Worm (Caenorhabditis elegans) whole organism, young adult: ENCODE results near the gene F49C12.6.

ENCODE experiments used
- F52B5.7 ChIP-seq: sonication (generic microtip); optimal IDR thresholded peaks from 2 replicates; lab custom pipeline; 2016; ENCODE audit warnings: mild to moderate bottlenecking, missing genetic modification characterization, missing compliant biosample characterization
- Y67H2A.10 ChIP-seq: fragments of 200-800 bp; sonication (Bioruptor generic); conservative IDR thresholded peaks from 2 replicates; pipeline ENCODE4 v1.3.6; 2022; ENCODE audit warnings: missing genetic modification reagents, missing genetic modification characterization, missing compliant biosample characterization
- lsy-27 ChIP-seq: sonication (generic microtip); optimal IDR thresholded peaks from 2 replicates; lab custom pipeline; 2017; ENCODE audit warnings: missing genetic modification characterization, mild to moderate bottlenecking, missing compliant biosample characterization, antibody characterized with exemption, missing genotype, borderline replicate concordance; ENCODE audit not compliant: insufficient read depth
- nfya-1 ChIP-seq: sonication (generic microtip); optimal IDR thresholded peaks from 2 replicates; lab custom pipeline; 2017; ENCODE audit warnings: antibody characterized with exemption, missing compliant biosample characterization, missing genetic modification characterization, borderline replicate concordance; ENCODE audit not compliant: insufficient read depth
- nfya-2 ChIP-seq: fragments of 200-800 bp; sonication (Bioruptor generic); IDR thresholded peaks from 2 replicates; pipeline ENCODE4 v1.3.6; 2022; ENCODE audit warnings: missing genetic modification reagents, missing genetic modification characterization, missing compliant biosample characterization
- nfyb-1 ChIP-seq: fragments of 200-800 bp; sonication (Bioruptor generic); IDR thresholded peaks from 2 replicates; pipeline ENCODE4 v1.3.6; 2022; ENCODE audit warnings: missing genetic modification reagents, missing genetic modification characterization, missing compliant biosample characterization
- snpc-1.1 ChIP-seq: sonication (generic microtip); optimal IDR thresholded peaks from 2 replicates; lab custom pipeline; 2017; ENCODE audit warnings: missing genetic modification characterization, mild to moderate bottlenecking, missing compliant biosample characterization, antibody characterized with exemption, moderate library complexity, missing genotype, missing genetic modification reagents; ENCODE audit not compliant: insufficient read depth
- snpc-3.4 ChIP-seq: sonication (generic microtip); optimal IDR thresholded peaks from 2 replicates; lab custom pipeline; 2017; ENCODE audit warnings: missing genetic modification characterization, mild to moderate bottlenecking, missing compliant biosample characterization, antibody characterized with exemption, moderate library complexity, missing genotype, missing genetic modification reagents
- snpc-4 ChIP-seq, 5 experiments: fragments of 150-350 bp in 1 of 5; sonication (generic microtip) in 4 of 5; optimal IDR thresholded peaks; 2 replicates each; lab custom pipeline; 2014 to 2018; ENCODE audit warnings: missing genetic modification characterization in 5 of 5, missing biosample characterization in 3 of 5, antibody characterized with exemption in 2 of 5, mild to moderate bottlenecking in 2 of 5, missing compliant biosample characterization in 2 of 5, missing genotype in 2 of 5, moderate library complexity in 2 of 5, missing genetic modification reagents in 1 of 5
- tbp1 ChIP-seq: fragments of 200-800 bp; sonication (Bioruptor generic); optimal IDR thresholded peaks from 2 replicates; lab custom pipeline; 2018; ENCODE audit warnings: mild to moderate bottlenecking, missing genetic modification characterization, missing compliant biosample characterization
- unc-130 ChIP-seq: sonication (generic microtip); optimal IDR thresholded peaks from 2 replicates; lab custom pipeline; 2016; ENCODE audit warnings: missing genetic modification reagents, missing genetic modification characterization, missing compliant biosample characterization
- ztf-25 ChIP-seq: fragments of 200-800 bp; sonication (Bioruptor generic); IDR thresholded peaks from 2 replicates; pipeline ENCODE4 v1.3.6; 2022; ENCODE audit warnings: missing genetic modification reagents, missing genetic modification characterization, missing compliant biosample characterization

DNA sequence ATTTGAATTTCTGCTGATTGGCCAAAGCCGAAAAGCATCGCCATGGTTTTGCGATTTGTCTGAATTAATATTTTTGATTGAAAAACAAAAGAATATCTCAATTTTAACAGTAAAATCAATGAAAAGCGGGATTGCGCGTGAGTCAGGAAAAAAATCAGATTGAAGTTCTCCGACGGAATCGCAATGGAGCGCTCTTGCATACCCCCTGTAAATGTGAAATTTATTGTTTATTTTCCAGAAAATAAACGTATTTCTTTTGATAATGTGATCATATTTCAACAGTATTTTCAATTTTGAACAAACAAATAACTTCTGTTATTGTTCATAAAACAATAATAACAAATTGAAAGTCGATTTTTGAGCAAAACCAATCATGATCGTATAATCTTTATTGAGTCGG lies 32.7 kb upstream of the F49C12.6 start, which contains the start of gene vps-26:
- TF ChIP-seq nfyb-1 (GFP tag; lab: Robert Waterston, UW): no peak
- no peak for TF ChIP-seq snpc-3.4 (tag; lab: Kevin White, UChicago)
- TF ChIP-seq tbp1 (GFP tag; lab: Kevin White, UChicago): no peak
- no peak for TF ChIP-seq snpc-4 (GFP tag; optimal IDR thresholded peaks at IDR 0.05; lab: Kevin White, UChicago)
- TF ChIP-seq snpc-4 (tag; optimal IDR thresholded peaks at IDR 0.05; lab: Kevin White, UChicago): peak in 1 of 4 experiments; percentile 6
- TF ChIP-seq snpc-1.1: no peak
- no peak for TF ChIP-seq nfya-1 (tag; lab: Kevin White, UChicago)
- TF ChIP-seq nfya-2 (GFP tag; lab: Robert Waterston, UW): no peak
- no peak for TF ChIP-seq F52B5.7
- TF ChIP-seq Y67H2A.10 (GFP tag; lab: Robert Waterston, UW): no peak
- TF ChIP-seq unc-130 (GFP tag; lab: Kevin White, UChicago): no peak
- TF ChIP-seq lsy-27 (tag; lab: Kevin White, UChicago): no peak
- no peak for TF ChIP-seq ztf-25 (GFP tag; lab: Robert Waterston, UW)
